Worm (Caenorhabditis elegans) whole organism, L2 larva: ENCODE data around the gene C05C8.1.

ENCODE experiments used
- ama-1 ChIP-seq: fragments of 150-350 bp; optimal IDR thresholded peaks from 2 replicates; lab custom pipeline; 2018; ENCODE audit warnings: inconsistent platforms
- elt-3 ChIP-seq: sonication (generic microtip); optimal IDR thresholded peaks from 2 replicates; lab custom pipeline; 2017; ENCODE audit warnings: missing biosample characterization, missing genetic modification characterization
- mdl-1 ChIP-seq, 2 experiments: fragments of 150-350 bp in 1 of 2; sonication (generic microtip) in 1 of 2; optimal IDR thresholded peaks; 2 replicates each; lab custom pipeline; 2017; ENCODE audit warnings: missing biosample characterization in 2 of 2, missing genetic modification characterization in 2 of 2
- nhr-25 ChIP-seq: fragments of 150-350 bp; sonication (generic microtip); optimal IDR thresholded peaks from 3 replicates; lab custom pipeline; 2014; ENCODE audit warnings: missing biosample characterization, missing genetic modification characterization
- nhr-6 ChIP-seq: fragments of 150-350 bp; optimal IDR thresholded peaks from 2 replicates; lab custom pipeline; 2014; ENCODE audit warnings: missing biosample characterization, missing genetic modification characterization
- snpc-4 ChIP-seq: fragments of 150-350 bp; optimal IDR thresholded peaks from 2 replicates; lab custom pipeline; 2014; ENCODE audit warnings: missing biosample characterization, missing genetic modification characterization
- unc-62 ChIP-seq: fragments of 150-350 bp; optimal IDR thresholded peaks from 2 replicates; lab custom pipeline; 2014; ENCODE audit warnings: missing biosample characterization, missing genetic modification reagents, missing genetic modification characterization
- zag-1 ChIP-seq: fragments of 150-350 bp; optimal IDR thresholded peaks from 2 replicates; lab custom pipeline; 2014; ENCODE audit warnings: missing biosample characterization, missing genetic modification characterization

- no peak for TF ChIP-seq elt-3 (tag; lab: Kevin White, UChicago)
- no peak for TF ChIP-seq snpc-4 (tag; lab: Kevin White, UChicago)
- no peak for TF ChIP-seq zag-1 (tag; lab: Kevin White, UChicago)
- no peak for TF ChIP-seq nhr-25 (tag; lab: Kevin White, UChicago)
- no peak for TF ChIP-seq ama-1
- no peak for TF ChIP-seq mdl-1 (tag; optimal IDR thresholded peaks at IDR 0.05; lab: Kevin White, UChicago)
- TF ChIP-seq unc-62 (GFP tag; lab: Kevin White, UChicago), result no peak
- no peak for TF ChIP-seq nhr-6 (tag; lab: Kevin White, UChicago)
Measured at ce11 chrV:7194818-7195217, 44.8 kb upstream of the C05C8.1 start.
